Worm (Caenorhabditis elegans): ENCODE measurements around the gene str-252.

DNA sequence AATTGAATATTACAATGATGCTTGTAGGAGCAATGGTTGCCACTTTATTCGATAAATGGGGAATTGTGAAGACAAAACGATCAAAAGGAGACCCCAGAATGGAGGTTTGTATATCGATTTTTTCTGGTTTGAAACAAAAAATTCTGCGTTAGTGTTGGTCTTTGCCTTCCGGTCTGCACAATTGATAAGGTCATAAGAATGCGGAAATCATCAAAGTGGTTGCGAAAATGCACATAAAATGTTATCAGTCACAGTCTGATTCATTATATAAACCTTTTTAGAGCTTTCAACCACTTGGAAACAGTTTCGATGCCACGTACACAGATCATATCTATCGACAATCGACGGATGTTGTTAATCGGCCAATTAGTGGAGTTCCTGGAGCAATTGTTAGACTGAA lies 22.7 kb upstream of the str-252 start:
- TF ChIP-seq blmp-1 (tag; optimal IDR thresholded peaks at IDR 0.05) (no peak), snpc-4 (tag; optimal IDR thresholded peaks at IDR 0.05) (no peak), lsy-2 (tag; optimal IDR thresholded peaks at IDR 0.05) (no peak), elt-3 (tag; optimal IDR thresholded peaks at IDR 0.05) (no peak), nhr-28 (tag; optimal IDR thresholded peaks at IDR 0.05) (no peak), unc-62 (GFP tag; optimal IDR thresholded peaks at IDR 0.05) (no peak), nhr-12 (tag; optimal IDR thresholded peaks at IDR 0.05) (no peak), ces-1 (GFP tag; optimal IDR thresholded peaks at IDR 0.05) (no peak), nhr-237 (tag; optimal IDR thresholded peaks at IDR 0.05) (no peak), nhr-76 (tag; optimal IDR thresholded peaks at IDR 0.05) (no peak)
